Worm (Caenorhabditis elegans): ENCODE measurements around the gene cnt-1.
A peak's percentile ranks its signal among the peaks of the same experiment; 100 is the strongest.

Gene cnt-1

ce11 chrII:12042108-12042960 is 46.3 kb downstream of the cnt-1 start, which contains the start of gene ippk-1 (continued):
- no peak for TF ChIP-seq ceh-30 (tag; optimal IDR thresholded peaks at IDR 0.05)
- TF ChIP-seq pax-1 (tag; optimal IDR thresholded peaks at IDR 0.05), result no peak
- peak; percentile 77 for TF ChIP-seq dmd-4 (tag; optimal IDR thresholded peaks at IDR 0.05; ENCODE audit: borderline replicate concordance)
- peak; percentile 80 for TF ChIP-seq unc-86 (tag; optimal IDR thresholded peaks at IDR 0.05)
- peak; percentile 97 for TF ChIP-seq lim-6 (tag; optimal IDR thresholded peaks at IDR 0.05)
- peak; percentile 97 for TF ChIP-seq tbx-2 (tag; optimal IDR thresholded peaks at IDR 0.05)
- TF ChIP-seq ref-2 (tag; optimal IDR thresholded peaks at IDR 0.05), result peak; percentile 98
- peak; percentile 98 for TF ChIP-seq rnt-1 (tag; optimal IDR thresholded peaks at IDR 0.05)
- peak; percentile 24 for TF ChIP-seq T23F11.4 (GFP tag; optimal IDR thresholded peaks at IDR 0.05)
- TF ChIP-seq hlh-30 (tag; optimal IDR thresholded peaks at IDR 0.05; ENCODE audit: insufficient read depth), result peak; percentile 41
- TF ChIP-seq lin-11 (tag; optimal IDR thresholded peaks at IDR 0.05), result peak; percentile 19
- TF ChIP-seq tbx-7 (tag; optimal IDR thresholded peaks at IDR 0.05), result peak; percentile 97
- peak; percentile 53 for TF ChIP-seq K02D7.2 (tag; optimal IDR thresholded peaks at IDR 0.05)
- peak; percentile 94 for TF ChIP-seq pqm-1 (tag; optimal IDR thresholded peaks at IDR 0.05)
- TF ChIP-seq dve-1 (tag; optimal IDR thresholded peaks at IDR 0.05), result no peak
- peak; percentile 54 for TF ChIP-seq eyg-1 (tag; optimal IDR thresholded peaks at IDR 0.05)
- TF ChIP-seq gmeb-2 (tag; optimal IDR thresholded peaks at IDR 0.05), result peak; percentile 6
- TF ChIP-seq nhr-232 (tag; optimal IDR thresholded peaks at IDR 0.05), result no peak
- peak; percentile 30 for TF ChIP-seq ceh-24 (tag; optimal IDR thresholded peaks at IDR 0.05)
- peak; percentile 95 for TF ChIP-seq mec-3 (tag; optimal IDR thresholded peaks at IDR 0.05; ENCODE audit: borderline replicate concordance)
- peak; percentile 89 for TF ChIP-seq F13H6.1 (tag; optimal IDR thresholded peaks at IDR 0.05)
- peak; percentile 92 for TF ChIP-seq ahr-1 (tag; optimal IDR thresholded peaks at IDR 0.05)

- no peak for TF ChIP-seq elt-4 (tag; optimal IDR thresholded peaks at IDR 0.05)
- no peak for TF ChIP-seq ama-1 (optimal IDR thresholded peaks at IDR 0.05)
- TF ChIP-seq nhr-232 (tag; optimal IDR thresholded peaks at IDR 0.05), result no peak
- no peak for TF ChIP-seq pha-2 (tag; optimal IDR thresholded peaks at IDR 0.05)
- TF ChIP-seq hlh-6 (tag; optimal IDR thresholded peaks at IDR 0.05), result no peak
- no peak for TF ChIP-seq ref-2 (tag; optimal IDR thresholded peaks at IDR 0.05)
- TF ChIP-seq K02D7.2 (tag; optimal IDR thresholded peaks at IDR 0.05), result no peak
- TF ChIP-seq ceh-45 (GFP tag; IDR thresholded peaks at IDR 0.05), result no peak
- TF ChIP-seq lim-6 (tag; optimal IDR thresholded peaks at IDR 0.05), result no peak
- no peak for TF ChIP-seq tbx-2 (tag; optimal IDR thresholded peaks at IDR 0.05)
- no peak for TF ChIP-seq nhr-11 (tag; optimal IDR thresholded peaks at IDR 0.05)
- TF ChIP-seq sox-2 (GFP tag; IDR thresholded peaks at IDR 0.05), result no peak
- TF ChIP-seq ceh-19 (GFP tag; optimal IDR thresholded peaks at IDR 0.05), result no peak
- no peak for TF ChIP-seq Y22D7AL.16 (tag; optimal IDR thresholded peaks at IDR 0.05)
- no peak for TF ChIP-seq ceh-22 (tag; optimal IDR thresholded peaks at IDR 0.05)
- no peak for TF ChIP-seq hlh-13 (GFP tag; optimal IDR thresholded peaks at IDR 0.05)
- no peak for TF ChIP-seq hlh-30 (tag; optimal IDR thresholded peaks at IDR 0.05; ENCODE audit: insufficient read depth)
- no peak for TF ChIP-seq sdc-2 (tag; optimal IDR thresholded peaks at IDR 0.05)
- no peak for TF ChIP-seq hlh-15 (tag; optimal IDR thresholded peaks at IDR 0.05)
Measured at ce11 chrII:12041116-12041515, 47.6 kb downstream of the cnt-1 start.

ce11 chrII:12040167-12040566 is 48.5 kb downstream of the cnt-1 start:
- TF ChIP-seq ceh-31 (tag; optimal IDR thresholded peaks at IDR 0.05) (peak; percentile 37), nfya-1 (tag; optimal IDR thresholded peaks at IDR 0.05) (peak; percentile 49), ceh-6 (GFP tag; optimal IDR thresholded peaks at IDR 0.05) (no peak), ceh-18 (tag; optimal IDR thresholded peaks at IDR 0.05) (peak; percentile 30), tbx-2 (tag; optimal IDR thresholded peaks at IDR 0.05) (peak; percentile 49), unc-42 (tag; optimal IDR thresholded peaks at IDR 0.05) (peak; percentile 79), sdc-2 (tag; optimal IDR thresholded peaks at IDR 0.05) (peak; percentile 62), ceh-19 (GFP tag; optimal IDR thresholded peaks at IDR 0.05) (no peak), ztf-16 (tag; optimal IDR thresholded peaks at IDR 0.05) (no peak), fkh-6 (tag; optimal IDR thresholded peaks at IDR 0.05) (no peak)
